Fruit fly (Drosophila melanogaster): ENCODE data around the gene CG16753.

CG16753 gene

dm6 chr3L:3081146-3081872 lies 26.4 kb downstream of the CG16753 start:
- TF ChIP-seq eg (GFP tag; IDR thresholded peaks at IDR 0.05): peak; percentile 99
- TF ChIP-seq OdsH (GFP tag; optimal IDR thresholded peaks at IDR 0.05): peak; percentile 99
- peak; percentile 99 for TF ChIP-seq Smox (GFP tag; optimal IDR thresholded peaks at IDR 0.05)
- peak; percentile 99 for TF ChIP-seq svp (GFP tag)
- TF ChIP-seq CG6808 (GFP tag; optimal IDR thresholded peaks at IDR 0.05): peak; percentile 95
- peak; percentile 40 for TF ChIP-seq Hr38 (GFP tag; optimal IDR thresholded peaks at IDR 0.05)
- TF ChIP-seq esn (GFP tag; optimal IDR thresholded peaks at IDR 0.05): peak; percentile 99
- peak; percentile 99 for TF ChIP-seq CG7368 (GFP tag; optimal IDR thresholded peaks at IDR 0.05)
- TF ChIP-seq CG6163 (GFP tag; IDR thresholded peaks at IDR 0.05): peak; percentile 99
- peak; percentile 97 for TF ChIP-seq spab (GFP tag; optimal IDR thresholded peaks at IDR 0.05)
- peak; percentile 100 for TF ChIP-seq Eip78C (GFP tag)
- TF ChIP-seq Eip93F (GFP tag; optimal IDR thresholded peaks at IDR 0.05): peak; percentile 98
- peak; percentile 97 for TF ChIP-seq CG10669 (GFP tag; optimal IDR thresholded peaks at IDR 0.05)
- TF ChIP-seq achi (GFP tag; optimal IDR thresholded peaks at IDR 0.05): peak; percentile 99
- peak; percentile 98 for TF ChIP-seq CG31627 (GFP tag; optimal IDR thresholded peaks at IDR 0.05)
- TF ChIP-seq Met (GFP tag; optimal IDR thresholded peaks at IDR 0.05): peak; percentile 99
- peak; percentile 98 for TF ChIP-seq Hr39 (GFP tag; optimal IDR thresholded peaks at IDR 0.05)
- TF ChIP-seq CG8632 (GFP tag; optimal IDR thresholded peaks at IDR 0.05): peak; percentile 99
- peak; percentile 99 for TF ChIP-seq net (GFP tag; optimal IDR thresholded peaks at IDR 0.05)
- peak; percentile 97 for TF ChIP-seq CG11294 (GFP tag; IDR thresholded peaks at IDR 0.05)
- TF ChIP-seq CG15336 (GFP tag; IDR thresholded peaks at IDR 0.05): peak; percentile 99
- TF ChIP-seq Sox15 (GFP tag; optimal IDR thresholded peaks at IDR 0.05): peak; percentile 97
- peak; percentile 99 for TF ChIP-seq Eip75B (GFP tag; optimal IDR thresholded peaks at IDR 0.05)
- peak; percentile 96 to 97 for TF ChIP-seq salr (GFP tag; optimal IDR thresholded peaks at IDR 0.05)
- peak; percentile 99 for TF ChIP-seq acj6 (GFP tag; optimal IDR thresholded peaks at IDR 0.05)
- peak; percentile 92 for TF ChIP-seq CG9139 (GFP tag; optimal IDR thresholded peaks at IDR 0.05)
- peak; percentile 99 for TF ChIP-seq CG3919 (GFP tag; optimal IDR thresholded peaks at IDR 0.05)
- peak; percentile 96 for TF ChIP-seq fd85E (GFP tag; optimal IDR thresholded peaks at IDR 0.05)
- TF ChIP-seq topi (GFP tag; optimal IDR thresholded peaks at IDR 0.05): peak; percentile 99
- peak; percentile 95 for TF ChIP-seq fd59A (GFP tag; optimal IDR thresholded peaks at IDR 0.05)
- peak; percentile 99 for TF ChIP-seq CG6792 (GFP tag; optimal IDR thresholded peaks at IDR 0.05)
- TF ChIP-seq CG34406 (GFP tag; optimal IDR thresholded peaks at IDR 0.05): peak; percentile 99
- peak; percentile 97 for TF ChIP-seq dac (GFP tag; optimal IDR thresholded peaks at IDR 0.05)
- peak; percentile 98 for TF ChIP-seq CG10631 (GFP tag; optimal IDR thresholded peaks at IDR 0.05)
- peak; percentile 98 for TF ChIP-seq Gug (GFP tag; IDR thresholded peaks at IDR 0.05)
- peak; percentile 98 for TF ChIP-seq CG11762 (GFP tag; optimal IDR thresholded peaks at IDR 0.05; ENCODE audit: insufficient read depth)
- peak; percentile 98 for TF ChIP-seq CG32006 (GFP tag; optimal IDR thresholded peaks at IDR 0.05)
- peak; percentile 97 for TF ChIP-seq Ets96B (tag; optimal IDR thresholded peaks at IDR 0.05)
- TF ChIP-seq Sox102F (GFP tag; optimal IDR thresholded peaks at IDR 0.05): peak; percentile 99
- TF ChIP-seq CG11902 (GFP tag; optimal IDR thresholded peaks at IDR 0.05): peak; percentile 96
- TF ChIP-seq Sox14 (GFP tag; optimal IDR thresholded peaks at IDR 0.05): peak; percentile 99
- peak; percentile 97 for TF ChIP-seq CG16779 (tag; optimal IDR thresholded peaks at IDR 0.05)
- peak; percentile 88 for TF ChIP-seq fkh (GFP tag; optimal IDR thresholded peaks at IDR 0.05)
- TF ChIP-seq pdm3 (GFP tag; optimal IDR thresholded peaks at IDR 0.05): peak; percentile 99
- TF ChIP-seq Ets21C (GFP tag; optimal IDR thresholded peaks at IDR 0.05): peak; percentile 98
- peak; percentile 98 for TF ChIP-seq CG1621 (tag; optimal IDR thresholded peaks at IDR 0.05)
- peak; percentile 94 for TF ChIP-seq CG3032 (tag; optimal IDR thresholded peaks at IDR 0.05)
- TF ChIP-seq cyc (GFP tag; optimal IDR thresholded peaks at IDR 0.05): peak; percentile 98
- peak; percentile 94 for TF ChIP-seq dsx (GFP tag; optimal IDR thresholded peaks at IDR 0.05; ENCODE audit: poor library complexity, severe bottlenecking)
- TF ChIP-seq vri (GFP tag; optimal IDR thresholded peaks at IDR 0.05): peak; percentile 99
- peak; percentile 99 for TF ChIP-seq lz (GFP tag; optimal IDR thresholded peaks at IDR 0.05)

Measured in whole organism, prepupa.